Worm (Caenorhabditis elegans) whole organism, L3 larva: ENCODE results near the gene him-18.

Experiments used
- ZK546.5 ChIP-seq: sonication (generic microtip); optimal IDR thresholded peaks from 2 replicates; lab custom pipeline; 2017; ENCODE audit warnings: missing biosample characterization, missing genetic modification characterization
- ama-1 ChIP-seq: fragments of 150-350 bp; optimal IDR thresholded peaks from 2 replicates; lab custom pipeline; 2018
- ceh-82 ChIP-seq: fragments of 150-350 bp; optimal IDR thresholded peaks from 2 replicates; lab custom pipeline; 2014; ENCODE audit warnings: missing biosample characterization, missing genetic modification characterization
- daf-12 ChIP-seq: fragments of 150-350 bp; optimal IDR thresholded peaks from 2 replicates; lab custom pipeline; 2014; ENCODE audit warnings: missing biosample characterization, missing genetic modification reagents, missing genetic modification characterization
- egl-27 ChIP-seq: sonication (generic microtip); optimal IDR thresholded peaks from 4 replicates; lab custom pipeline; 2017; ENCODE audit warnings: missing biosample characterization, missing genetic modification reagents, missing genetic modification characterization
- elt-3 ChIP-seq, 3 experiments: fragments of 150-350 bp in 1 of 3; sonication (generic microtip) in 2 of 3; optimal IDR thresholded peaks; 2 replicates in 2 of 3; 4 replicates in 1 of 3; lab custom pipeline; 2014 to 2017; ENCODE audit warnings: missing biosample characterization in 3 of 3, missing genetic modification characterization in 3 of 3
- eor-1 ChIP-seq, 2 experiments: fragments of 150-350 bp; optimal IDR thresholded peaks; 2 replicates each; lab custom pipeline; 2014 to 2018; ENCODE audit warnings: missing biosample characterization in 2 of 2, missing genetic modification characterization in 2 of 2
- fkh-10 ChIP-seq: sonication (generic microtip); optimal IDR thresholded peaks from 2 replicates; lab custom pipeline; 2017; ENCODE audit warnings: missing biosample characterization, missing genetic modification reagents, missing genetic modification characterization
- nhr-76 ChIP-seq: fragments of 150-350 bp; sonication (generic microtip); optimal IDR thresholded peaks from 5 replicates; lab custom pipeline; 2014; ENCODE audit warnings: missing biosample characterization, missing genetic modification characterization
- pha-4 ChIP-seq: fragments of 150-350 bp; optimal IDR thresholded peaks from 2 replicates; lab custom pipeline; 2014; ENCODE audit warnings: missing biosample characterization, missing genetic modification reagents, missing genetic modification characterization
- pqm-1 ChIP-seq: fragments of 150-350 bp; optimal IDR thresholded peaks from 2 replicates; lab custom pipeline; 2017; ENCODE audit warnings: missing biosample characterization, missing genetic modification characterization, inconsistent platforms
- unc-62 ChIP-seq: fragments of 150-350 bp; sonication (generic microtip); optimal IDR thresholded peaks from 4 replicates; lab custom pipeline; 2014; ENCODE audit warnings: missing biosample characterization, missing genetic modification reagents, missing genetic modification characterization
- zag-1 ChIP-seq: fragments of 150-350 bp; optimal IDR thresholded peaks from 2 replicates; lab custom pipeline; 2014; ENCODE audit warnings: missing biosample characterization, missing genetic modification characterization

ce11 chrIII:4735443-4735842, 20.5 kb upstream of the him-18 start, which contains the start of gene F17C8.7:
- TF ChIP-seq daf-12 (no peak), ZK546.5 (tag; lab: Kevin White, UChicago) (no peak), elt-3 (tag; optimal IDR thresholded peaks at IDR 0.05; lab: Kevin White, UChicago) (no peak), unc-62 (GFP tag; lab: Kevin White, UChicago) (no peak), ama-1 (lab: Kevin White, UChicago) (no peak), egl-27 (tag; lab: Kevin White, UChicago) (no peak), ceh-82 (tag; lab: Kevin White, UChicago) (no peak), pha-4 (tag; lab: Kevin White, UChicago) (no peak), zag-1 (tag; lab: Kevin White, UChicago) (no peak), nhr-76 (no peak), pqm-1 (no peak), eor-1 (tag; optimal IDR thresholded peaks at IDR 0.05; lab: Kevin White, UChicago) (no peak), fkh-10 (no peak)
